In the genomic region with DNA sequence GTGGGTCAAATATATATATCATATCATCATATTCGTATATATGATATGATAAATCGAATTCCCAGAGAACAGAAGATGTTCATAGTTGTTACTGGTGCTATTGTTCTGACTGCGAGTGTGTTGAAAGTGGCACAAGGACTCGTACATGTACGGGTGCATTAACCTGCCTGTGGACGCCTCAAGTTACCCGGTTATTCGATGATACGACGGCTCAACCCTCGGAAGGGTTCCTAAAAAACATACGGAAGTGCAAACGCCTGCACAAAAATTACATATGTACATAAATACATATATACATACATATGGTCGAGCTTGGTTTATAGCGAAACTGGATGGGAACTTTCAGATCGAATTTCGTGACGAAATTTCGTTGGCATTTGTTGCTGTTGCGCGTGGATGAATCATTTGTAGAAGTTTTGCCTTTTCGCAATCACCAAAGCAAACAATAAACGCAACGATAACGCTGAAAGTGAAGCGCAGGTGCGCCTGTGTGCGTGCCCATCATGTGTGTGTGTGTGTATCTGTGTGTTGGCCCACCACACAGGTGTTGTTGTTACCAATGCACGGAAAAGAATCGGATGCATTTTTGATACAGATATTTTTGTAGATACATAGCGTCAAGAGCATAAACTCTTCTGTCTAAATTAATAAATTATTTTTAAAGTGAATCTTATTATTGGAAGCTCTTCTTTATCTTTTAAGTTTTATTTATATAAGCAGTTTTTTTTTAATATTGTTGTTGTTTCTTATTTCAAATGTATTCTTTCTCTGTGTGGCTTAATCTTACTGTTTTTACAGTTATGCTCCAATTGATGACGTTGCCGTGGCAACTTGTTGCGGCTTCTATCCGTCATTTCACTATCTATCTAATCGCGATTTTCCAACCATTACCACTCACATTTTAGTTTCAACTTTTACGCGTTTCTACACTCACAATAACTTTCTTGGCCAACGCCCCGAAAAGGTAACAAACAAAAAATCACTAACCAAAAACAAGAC, we compare ENCODE assay signal across 5 fruit fly cellular contexts.
A peak's percentile ranks its signal among the peaks of the same experiment; 100 is the strongest.
TF ChIP-seq lines count a peak whose summit lies in the region.

No protein-coding gene starts in this region.

TF ChIP-seq in whole organism, adult, 20 proteins besides CTCF, POLR2A, EP300 and RAD21 (continued from another document):
- TF ChIP-seq CG33017 (tag; optimal IDR thresholded peaks at IDR 0.05; lab: Kevin White, UChicago) (peak; percentile 65), bab1 (GFP tag; optimal IDR thresholded peaks at IDR 0.05; lab: Kevin White, UChicago) (peak; percentile 18), Mnt (GFP tag; optimal IDR thresholded peaks at IDR 0.05; lab: Kevin White, UChicago) (peak; percentile 3), cnc (optimal IDR thresholded peaks at IDR 0.05; lab: Kevin White, UChicago) (no peak), Crg-1 (GFP tag; optimal IDR thresholded peaks at IDR 0.05; lab: Kevin White, UChicago) (no peak)

TF ChIP-seq in whole organism, embryonic, 481 proteins besides CTCF, POLR2A, EP300 and RAD21 (continued from another document and continues in another):
- TF ChIP-seq CG1529 (GFP tag; optimal IDR thresholded peaks at IDR 0.05; lab: Kevin White, UChicago) = peak; percentile 75
- peak in 1 of 2 experiments; percentile 82 for TF ChIP-seq Hr51 (GFP tag; optimal IDR thresholded peaks at IDR 0.05; lab: Kevin White, UChicago)
- TF ChIP-seq CG4730 (GFP tag; IDR thresholded peaks at IDR 0.05; lab: Robert Waterston, UW) = peak; percentile 74
- TF ChIP-seq CG8924 (tag; optimal IDR thresholded peaks at IDR 0.05; lab: Kevin White, UChicago) = peak; percentile 85
- peak; percentile 84 for TF ChIP-seq CG17328 (GFP tag; IDR thresholded peaks at IDR 0.05; lab: Robert Waterston, UW)
- TF ChIP-seq lilli (GFP tag; optimal IDR thresholded peaks at IDR 0.05; lab: Kevin White, UChicago) = peak; percentile 49
- TF ChIP-seq Hsf (GFP tag; optimal IDR thresholded peaks at IDR 0.05; lab: Kevin White, UChicago) = peak; percentile 56
- peak; percentile 83 for TF ChIP-seq CG15269 (tag; optimal IDR thresholded peaks at IDR 0.05; lab: Kevin White, UChicago)
- TF ChIP-seq ase (GFP tag; IDR thresholded peaks at IDR 0.05; lab: Robert Waterston, UW) = peak; percentile 70
- no peak for TF ChIP-seq Atf-2 (GFP tag; optimal IDR thresholded peaks at IDR 0.05; lab: Kevin White, UChicago)
- peak; percentile 21 for TF ChIP-seq CHES-1-like (GFP tag; optimal IDR thresholded peaks at IDR 0.05; lab: Kevin White, UChicago)
- TF ChIP-seq usp (GFP tag; optimal IDR thresholded peaks at IDR 0.05; lab: Kevin White, UChicago) = no peak
- no peak for TF ChIP-seq jumu (GFP tag; optimal IDR thresholded peaks at IDR 0.05; lab: Kevin White, UChicago)
- TF ChIP-seq CG31224 (GFP tag; IDR thresholded peaks at IDR 0.05; lab: Robert Waterston, UW) = 0 out of 2 replicates have a peak, but pooled peaks have one; percentile 19
- peak; percentile 72 for TF ChIP-seq CG3407 (GFP tag; optimal IDR thresholded peaks at IDR 0.05; lab: Kevin White, UChicago)
- peak; percentile 39; the same call in 1 of the 2 replicates for TF ChIP-seq al (GFP tag; IDR thresholded peaks at IDR 0.05; lab: Robert Waterston, UW)
- TF ChIP-seq NK7.1 (GFP tag; optimal IDR thresholded peaks at IDR 0.05; lab: Kevin White, UChicago) = peak; percentile 19
- TF ChIP-seq CG12942 (GFP tag; optimal IDR thresholded peaks at IDR 0.05; lab: Kevin White, UChicago) = peak; percentile 21
- peak; percentile 66 for TF ChIP-seq CG15601 (tag; optimal IDR thresholded peaks at IDR 0.05; lab: Kevin White, UChicago)
- peak; percentile 89 for TF ChIP-seq CG9437 (GFP tag; optimal IDR thresholded peaks at IDR 0.05; lab: Kevin White, UChicago)
- TF ChIP-seq jigr1 (GFP tag; IDR thresholded peaks at IDR 0.05; lab: Robert Waterston, UW) = peak; percentile 66; the same call in 2 of the 3 replicates
- TF ChIP-seq Gsc (GFP tag; IDR thresholded peaks at IDR 0.05; lab: Robert Waterston, UW) = no peak
- TF ChIP-seq Gug (GFP tag; IDR thresholded peaks at IDR 0.05; lab: Robert Waterston, UW) = peak; percentile 44; the same call in 2 of the 4 replicates
- no peak for TF ChIP-seq gfzf (GFP tag; optimal IDR thresholded peaks at IDR 0.05; lab: Kevin White, UChicago)
- TF ChIP-seq Med (GFP tag; lab: Kevin White, UChicago) = peak; percentile 76
- TF ChIP-seq YL-1 (GFP tag; optimal IDR thresholded peaks at IDR 0.05; lab: Kevin White, UChicago) = peak; percentile 43
- TF ChIP-seq ro (GFP tag; IDR thresholded peaks at IDR 0.05; lab: Robert Waterston, UW) = peak; percentile 27; the same call in 1 of the 2 replicates
- TF ChIP-seq Chrac-16 (GFP tag; optimal IDR thresholded peaks at IDR 0.05; lab: Kevin White, UChicago) = peak; percentile 59

TF ChIP-seq in whole organism, prepupa, 60 proteins besides CTCF, POLR2A, EP300 and RAD21 (continued from another document and continues in another):
- TF ChIP-seq Ets21C (GFP tag; optimal IDR thresholded peaks at IDR 0.05; lab: Kevin White, UChicago) (peak; percentile 73), spab (GFP tag; optimal IDR thresholded peaks at IDR 0.05; lab: Kevin White, UChicago) (peak; percentile 72), Eip75B (GFP tag; optimal IDR thresholded peaks at IDR 0.05; lab: Kevin White, UChicago) (peak; percentile 77), fd59A (GFP tag; optimal IDR thresholded peaks at IDR 0.05; lab: Kevin White, UChicago) (peak; percentile 40), Hr39 (GFP tag; optimal IDR thresholded peaks at IDR 0.05; lab: Kevin White, UChicago) (peak; percentile 70), CG6163 (GFP tag; IDR thresholded peaks at IDR 0.05; lab: Robert Waterston, UW) (peak; percentile 88), CG32006 (GFP tag; optimal IDR thresholded peaks at IDR 0.05; lab: Kevin White, UChicago) (peak; percentile 89), salr (GFP tag; optimal IDR thresholded peaks at IDR 0.05; lab: Kevin White, UChicago) (no peak), dsx (GFP tag; optimal IDR thresholded peaks at IDR 0.05; lab: Kevin White, UChicago; ENCODE audit: poor library complexity, severe bottlenecking) (no peak), CG16779 (tag; optimal IDR thresholded peaks at IDR 0.05; lab: Kevin White, UChicago) (peak; percentile 32), Lpt (GFP tag; optimal IDR thresholded peaks at IDR 0.05; lab: Kevin White, UChicago) (peak; percentile 67), topi (GFP tag; optimal IDR thresholded peaks at IDR 0.05; lab: Kevin White, UChicago) (peak; percentile 88), CG11902 (GFP tag; optimal IDR thresholded peaks at IDR 0.05; lab: Kevin White, UChicago) (peak; percentile 71), cyc (GFP tag; optimal IDR thresholded peaks at IDR 0.05; lab: Kevin White, UChicago) (peak; percentile 86), esn (GFP tag; optimal IDR thresholded peaks at IDR 0.05; lab: Kevin White, UChicago) (peak; percentile 93), ss (GFP tag; optimal IDR thresholded peaks at IDR 0.05; lab: Kevin White, UChicago) (peak; percentile 27 to 29), CG11294 (GFP tag; IDR thresholded peaks at IDR 0.05; lab: Robert Waterston, UW) (peak; percentile 71), Met (GFP tag; optimal IDR thresholded peaks at IDR 0.05; lab: Kevin White, UChicago) (peak; percentile 78), Blimp-1 (GFP tag; optimal IDR thresholded peaks at IDR 0.05; lab: Kevin White, UChicago) (peak; percentile 86), dac (GFP tag; optimal IDR thresholded peaks at IDR 0.05; lab: Kevin White, UChicago) (no peak), CG10631 (GFP tag; optimal IDR thresholded peaks at IDR 0.05; lab: Kevin White, UChicago) (peak; percentile 78), CG9139 (GFP tag; optimal IDR thresholded peaks at IDR 0.05; lab: Kevin White, UChicago) (no peak), CG3032 (tag; optimal IDR thresholded peaks at IDR 0.05; lab: Kevin White, UChicago) (peak; percentile 84), CG8319 (GFP tag; optimal IDR thresholded peaks at IDR 0.05; lab: Kevin White, UChicago) (peak; percentile 77), achi (GFP tag; optimal IDR thresholded peaks at IDR 0.05; lab: Kevin White, UChicago) (peak; percentile 82), Sox15 (GFP tag; optimal IDR thresholded peaks at IDR 0.05; lab: Kevin White, UChicago) (peak; percentile 56), Hr38 (GFP tag; optimal IDR thresholded peaks at IDR 0.05; lab: Kevin White, UChicago) (no peak), acj6 (GFP tag; optimal IDR thresholded peaks at IDR 0.05; lab: Kevin White, UChicago) (peak; percentile 88), vri (GFP tag; optimal IDR thresholded peaks at IDR 0.05; lab: Kevin White, UChicago) (peak; percentile 70)

TF ChIP-seq in whole organism, pupa, 21 proteins besides CTCF, POLR2A, EP300 and RAD21 (continued from another document):
- TF ChIP-seq CG8301 (tag; optimal IDR thresholded peaks at IDR 0.05; lab: Kevin White, UChicago) = peak; percentile 76
- TF ChIP-seq CG14655 (GFP tag; optimal IDR thresholded peaks at IDR 0.05; lab: Kevin White, UChicago) = no peak
- TF ChIP-seq CG4496 (GFP tag; IDR thresholded peaks at IDR 0.05; lab: Robert Waterston, UW) = peak; percentile 83
TF ChIP-seq in whole organism, pupa: peak in this region for 17.

TF ChIP-seq in whole organism, wandering third instar larva, 38 proteins besides CTCF, POLR2A, EP300 and RAD21 (continued from another document):
- TF ChIP-seq brk (GFP tag; optimal IDR thresholded peaks at IDR 0.05; lab: Kevin White, UChicago) = no peak
- no peak for TF ChIP-seq CrebA (GFP tag; optimal IDR thresholded peaks at IDR 0.05; lab: Kevin White, UChicago; ENCODE audit: borderline replicate concordance)
- TF ChIP-seq Mio (GFP tag; optimal IDR thresholded peaks at IDR 0.05; lab: Kevin White, UChicago) = no peak
- no peak for TF ChIP-seq pan (optimal IDR thresholded peaks at IDR 0.05; lab: Kevin White, UChicago)
- no peak for TF ChIP-seq usp (GFP tag; optimal IDR thresholded peaks at IDR 0.05; lab: Kevin White, UChicago)
- TF ChIP-seq Hr78 (GFP tag; optimal IDR thresholded peaks at IDR 0.05; lab: Kevin White, UChicago) = no peak
- peak; percentile 79 for TF ChIP-seq woc (GFP tag; optimal IDR thresholded peaks at IDR 0.05; lab: Kevin White, UChicago)
- peak; percentile 66 for TF ChIP-seq sage (GFP tag; optimal IDR thresholded peaks at IDR 0.05; lab: Kevin White, UChicago)
- no peak for TF ChIP-seq tai (GFP tag; optimal IDR thresholded peaks at IDR 0.05; lab: Kevin White, UChicago)
- peak; percentile 67 for TF ChIP-seq fru (GFP tag; optimal IDR thresholded peaks at IDR 0.05; lab: Kevin White, UChicago)
- no peak for TF ChIP-seq Dif (GFP tag; optimal IDR thresholded peaks at IDR 0.05; lab: Kevin White, UChicago; ENCODE audit: partially characterized antibody)
- peak; percentile 5 for TF ChIP-seq Hnf4 (GFP tag; optimal IDR thresholded peaks at IDR 0.05; lab: Kevin White, UChicago)
- peak; percentile 62 for TF ChIP-seq Jra (GFP tag; optimal IDR thresholded peaks at IDR 0.05; lab: Kevin White, UChicago)
- TF ChIP-seq rgr (GFP tag; optimal IDR thresholded peaks at IDR 0.05; lab: Kevin White, UChicago) = peak; percentile 85
- no peak for TF ChIP-seq jim (GFP tag; optimal IDR thresholded peaks at IDR 0.05; lab: Kevin White, UChicago)
- no peak for TF ChIP-seq Abd-B (GFP tag; optimal IDR thresholded peaks at IDR 0.05; lab: Kevin White, UChicago)
- peak; percentile 85 for TF ChIP-seq psq (GFP tag; optimal IDR thresholded peaks at IDR 0.05; lab: Kevin White, UChicago)
- no peak for TF ChIP-seq Myc (optimal IDR thresholded peaks at IDR 0.05; lab: Kevin White, UChicago)
- no peak for TF ChIP-seq GATAd (GFP tag; optimal IDR thresholded peaks at IDR 0.05; lab: Kevin White, UChicago)
- peak; percentile 88 for TF ChIP-seq HLH106 (tag; optimal IDR thresholded peaks at IDR 0.05; lab: Kevin White, UChicago)
- TF ChIP-seq h (GFP tag; optimal IDR thresholded peaks at IDR 0.05; lab: Kevin White, UChicago) = peak; percentile 90
